Fruit fly (Drosophila melanogaster) whole organism, prepupa: ENCODE measurements around the gene Flo2.

Experiments
- Blimp-1 ChIP-seq: fragments of 200-800 bp; sonication (Bioruptor generic); optimal IDR thresholded peaks from 3 replicates; lab custom pipeline; 2017; ENCODE audit warnings: missing biosample characterization, missing genetic modification characterization, mild to moderate bottlenecking, moderate library complexity, missing genetic modification reagents
- CG15336 ChIP-seq: fragments of 200-800 bp; sonication (Bioruptor generic); IDR thresholded peaks from 2 replicates; pipeline ENCODE4 v1.3.6; 2022; ENCODE audit warnings: missing biosample characterization, missing genetic modification characterization
- CG1621 ChIP-seq: fragments of 200-800 bp; sonication (Bioruptor generic); optimal IDR thresholded peaks from 3 replicates; lab custom pipeline; 2018; ENCODE audit warnings: missing biosample characterization, mild to moderate bottlenecking, missing genetic modification characterization
- CG16779 ChIP-seq: fragments of 200-800 bp; sonication (Bioruptor generic); optimal IDR thresholded peaks from 3 replicates; lab custom pipeline; 2017; ENCODE audit warnings: missing biosample characterization, mild to moderate bottlenecking, missing genetic modification characterization
- CG32006 ChIP-seq: fragments of 200-800 bp; sonication (Bioruptor generic); optimal IDR thresholded peaks from 3 replicates; lab custom pipeline; 2017; ENCODE audit warnings: missing biosample characterization, mild to moderate bottlenecking, missing genetic modification characterization
- CG3919 ChIP-seq: fragments of 200-800 bp; sonication (Bioruptor generic); optimal IDR thresholded peaks from 3 replicates; lab custom pipeline; 2016; ENCODE audit warnings: missing biosample characterization, missing genetic modification characterization
- CG8319 ChIP-seq: fragments of 200-800 bp; sonication (Bioruptor generic); optimal IDR thresholded peaks from 3 replicates; lab custom pipeline; 2016; ENCODE audit warnings: missing biosample characterization, missing genetic modification characterization
- CG8632 ChIP-seq: fragments of 200-800 bp; sonication (Bioruptor generic); optimal IDR thresholded peaks from 3 replicates; lab custom pipeline; 2016; ENCODE audit warnings: missing biosample characterization, missing genetic modification characterization
- Sox102F ChIP-seq: fragments of 200-800 bp; sonication (Bioruptor generic); optimal IDR thresholded peaks from 2 replicates; lab custom pipeline; 2016; ENCODE audit warnings: missing biosample characterization, mild to moderate bottlenecking, missing genetic modification characterization
- eg ChIP-seq: fragments of 200-800 bp; sonication (Bioruptor generic); IDR thresholded peaks from 3 replicates; pipeline ENCODE4 v1.3.6; 2022; ENCODE audit warnings: missing biosample characterization, missing genetic modification characterization
- esn ChIP-seq: fragments of 200-800 bp; sonication (Bioruptor generic); optimal IDR thresholded peaks from 2 replicates; lab custom pipeline; 2016; ENCODE audit warnings: missing biosample characterization, mild to moderate bottlenecking, missing genetic modification characterization, moderate library complexity
- svp ChIP-seq: fragments of 200-800 bp; sonication (Bioruptor generic); peaks from one replicate; lab custom pipeline; 2016; ENCODE audit warnings: missing biosample characterization, missing genetic modification characterization
- topi ChIP-seq: fragments of 200-800 bp; sonication (Bioruptor generic); optimal IDR thresholded peaks from 3 replicates; lab custom pipeline; 2016; ENCODE audit warnings: missing biosample characterization, missing genetic modification characterization

DNA sequence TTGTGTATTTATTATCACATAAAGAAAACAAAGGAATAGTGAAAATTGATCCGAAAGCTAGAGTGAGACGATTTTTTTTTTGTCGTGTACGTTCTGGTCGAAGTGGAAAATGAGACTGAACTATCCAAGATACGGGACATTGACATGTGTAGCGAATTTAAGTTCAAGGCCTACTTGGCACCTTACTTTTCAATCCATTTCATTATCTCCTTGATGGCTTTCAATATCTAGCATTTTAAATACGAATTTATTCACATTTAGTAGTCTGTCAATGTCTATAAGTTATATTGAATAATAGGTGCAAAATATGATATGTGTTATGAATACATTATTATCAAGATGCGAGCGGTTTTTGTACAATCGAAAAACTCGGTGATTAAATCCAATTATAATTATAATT lies 89.7 kb downstream of the Flo2 start, which contains the start of gene CG32591:
- no peak for TF ChIP-seq Sox102F (GFP tag; lab: Kevin White, UChicago)
- no peak for TF ChIP-seq esn
- TF ChIP-seq CG16779 (tag; lab: Kevin White, UChicago): no peak
- no peak for TF ChIP-seq svp
- TF ChIP-seq Blimp-1: no peak
- no peak for TF ChIP-seq topi
- no peak for TF ChIP-seq CG15336 (GFP tag; lab: Robert Waterston, UW)
- TF ChIP-seq CG32006 (GFP tag; lab: Kevin White, UChicago): no peak
- TF ChIP-seq CG8632 (GFP tag; lab: Kevin White, UChicago): no peak
- TF ChIP-seq CG8319 (GFP tag; lab: Kevin White, UChicago): no peak
- TF ChIP-seq CG1621 (tag; lab: Kevin White, UChicago): no peak
- no peak for TF ChIP-seq CG3919
- TF ChIP-seq eg: no peak
